Fruit fly (Drosophila melanogaster) whole organism, embryonic: ENCODE results near the gene CG8349.

Source experiments
- CG10267 ChIP-seq: fragments of 200-800 bp; sonication (Bioruptor generic); optimal IDR thresholded peaks from 2 replicates; lab custom pipeline; 2018; ENCODE audit warnings: missing biosample characterization, mild to moderate bottlenecking, missing genetic modification characterization, moderate library complexity
- CG11085 ChIP-seq: fragments of 200-800 bp; sonication (Bioruptor generic); IDR thresholded peaks from 2 replicates; pipeline ENCODE4 v1.3.6; 2022; ENCODE audit warnings: missing biosample characterization, missing genetic modification characterization
- CG11398 ChIP-seq: fragments of 200-800 bp; sonication (Bioruptor generic); optimal IDR thresholded peaks from 2 replicates; lab custom pipeline; 2016; ENCODE audit warnings: missing biosample characterization, missing genetic modification characterization
- CG12659 ChIP-seq: fragments of 200-800 bp; sonication (Bioruptor generic); optimal IDR thresholded peaks from 3 replicates; lab custom pipeline; 2017; ENCODE audit warnings: mild to moderate bottlenecking, missing biosample characterization, missing genetic modification reagents, missing genetic modification characterization
- CG12769 ChIP-seq: fragments of 200-800 bp; sonication (Bioruptor generic); optimal IDR thresholded peaks from 2 replicates; lab custom pipeline; 2019; ENCODE audit warnings: missing biosample characterization, mild to moderate bottlenecking, missing genetic modification characterization, moderate library complexity
- CG13287 ChIP-seq: fragments of 200-800 bp; sonication (Bioruptor generic); IDR thresholded peaks from 2 replicates; pipeline ENCODE4 v1.3.6; 2022; ENCODE audit warnings: missing biosample characterization, missing genetic modification characterization; ENCODE audit not compliant: partially characterized antibody
- CG15011 ChIP-seq: fragments of 200-800 bp; sonication (Bioruptor generic); optimal IDR thresholded peaks from 3 replicates; lab custom pipeline; 2018; ENCODE audit warnings: missing biosample characterization, mild to moderate bottlenecking, missing genetic modification characterization
- CG15073 ChIP-seq: fragments of 200-800 bp; sonication (Bioruptor generic); optimal IDR thresholded peaks from 2 replicates; lab custom pipeline; 2016; ENCODE audit warnings: missing biosample characterization, missing genetic modification characterization
- CG15696 ChIP-seq: fragments of 200-800 bp; sonication (Bioruptor generic); optimal IDR thresholded peaks from 2 replicates; lab custom pipeline; 2019; ENCODE audit warnings: missing biosample characterization, mild to moderate bottlenecking, missing genetic modification characterization, moderate library complexity
- CG1647 ChIP-seq: fragments of 200-800 bp; sonication (Bioruptor generic); optimal IDR thresholded peaks from 3 replicates; lab custom pipeline; 2016; ENCODE audit warnings: missing biosample characterization, missing genetic modification characterization
- CG16779 ChIP-seq: fragments of 200-800 bp; sonication (Bioruptor generic); IDR thresholded peaks from 2 replicates; pipeline ENCODE4 v1.3.6; 2022; ENCODE audit warnings: missing biosample characterization, missing genetic modification characterization
- CG2116 ChIP-seq: fragments of 200-800 bp; sonication (Bioruptor generic); optimal IDR thresholded peaks from 3 replicates; lab custom pipeline; 2018; ENCODE audit warnings: missing biosample characterization, mild to moderate bottlenecking, missing genetic modification characterization
- CG31365 ChIP-seq: fragments of 200-800 bp; sonication (Bioruptor generic); optimal IDR thresholded peaks from 2 replicates; lab custom pipeline; 2018; ENCODE audit warnings: missing biosample characterization, mild to moderate bottlenecking, missing genetic modification characterization
- CG31441 ChIP-seq: fragments of 200-800 bp; sonication (Bioruptor generic); IDR thresholded peaks from 2 replicates; pipeline ENCODE4 v1.3.6; 2022; ENCODE audit warnings: missing biosample characterization, missing genetic modification characterization
- CG34422 ChIP-seq: fragments of 200-800 bp; sonication (Bioruptor generic); IDR thresholded peaks from 3 replicates; pipeline ENCODE4 v1.3.6; 2022; ENCODE audit warnings: missing biosample characterization, missing genetic modification characterization
- CG4360 ChIP-seq: fragments of 200-800 bp; sonication (Bioruptor generic); IDR thresholded peaks from 2 replicates; pipeline ENCODE4 v1.3.6; 2022; ENCODE audit warnings: missing biosample characterization, missing genetic modification characterization
- CG6689 ChIP-seq: fragments of 200-800 bp; sonication (Bioruptor generic); IDR thresholded peaks from 2 replicates; pipeline ENCODE4 v1.3.6; 2022; ENCODE audit warnings: missing biosample characterization, missing genetic modification characterization
- CG9215 ChIP-seq: fragments of 200-800 bp; sonication (Bioruptor generic); IDR thresholded peaks from 2 replicates; pipeline ENCODE4 v1.3.6; 2022; ENCODE audit warnings: missing biosample characterization, missing genetic modification characterization
- Chrac-16 ChIP-seq: fragments of 200-800 bp; sonication (Bioruptor generic); optimal IDR thresholded peaks from 3 replicates; lab custom pipeline; 2016; ENCODE audit warnings: missing biosample characterization, missing genetic modification characterization
- Dll ChIP-seq: fragments of 200-800 bp; sonication (Bioruptor generic); IDR thresholded peaks from 4 replicates; pipeline ENCODE4 v1.3.6; 2022; ENCODE audit warnings: missing biosample characterization, missing genetic modification characterization; ENCODE audit not compliant: partially characterized antibody
- Dp ChIP-seq: fragments of 200-800 bp; sonication (Bioruptor generic); optimal IDR thresholded peaks from 2 replicates; lab custom pipeline; 2018; ENCODE audit warnings: missing biosample characterization, mild to moderate bottlenecking, missing genetic modification characterization, moderate library complexity
- Dref ChIP-seq: fragments of 200-800 bp; sonication (Bioruptor generic); IDR thresholded peaks from 2 replicates; pipeline ENCODE4 v1.3.6; 2022; ENCODE audit warnings: missing biosample characterization, missing genetic modification characterization
- E2f2 ChIP-seq: fragments of 200-800 bp; sonication (Bioruptor generic); IDR thresholded peaks from 2 replicates; pipeline ENCODE4 v1.3.6; 2022; ENCODE audit warnings: missing biosample characterization, missing genetic modification characterization
- GATAe ChIP-seq: fragments of 200-800 bp; sonication (Bioruptor generic); conservative IDR thresholded peaks from 2 replicates; pipeline ENCODE4 v1.3.6; 2022; ENCODE audit warnings: missing biosample characterization, missing genetic modification characterization
- HLH4C ChIP-seq: fragments of 200-800 bp; sonication (Bioruptor generic); IDR thresholded peaks from 3 replicates; pipeline ENCODE4 v1.3.6; 2022; ENCODE audit warnings: missing biosample characterization, missing genetic modification characterization; ENCODE audit not compliant: partially characterized antibody
- HmgD ChIP-seq: fragments of 200-800 bp; sonication (Bioruptor generic); optimal IDR thresholded peaks from 3 replicates; lab custom pipeline; 2016; ENCODE audit warnings: missing biosample characterization, missing genetic modification characterization
- MBD-R2 ChIP-seq: fragments of 200-800 bp; sonication (Bioruptor generic); IDR thresholded peaks from 2 replicates; pipeline ENCODE4 v1.3.6; 2022; ENCODE audit warnings: missing biosample characterization, missing genetic modification characterization
- MTF-1 ChIP-seq: fragments of 200-800 bp; sonication (Bioruptor generic); optimal IDR thresholded peaks from 2 replicates; lab custom pipeline; 2018; ENCODE audit warnings: missing biosample characterization, mild to moderate bottlenecking, missing genetic modification characterization, borderline replicate concordance
- Myb ChIP-seq: fragments of 200-800 bp; sonication (Bioruptor generic); optimal IDR thresholded peaks from 2 replicates; lab custom pipeline; 2016; ENCODE audit warnings: missing biosample characterization, missing genetic modification characterization
- PHDP ChIP-seq: fragments of 200-800 bp; sonication (Bioruptor generic); optimal IDR thresholded peaks from 3 replicates; lab custom pipeline; 2018; ENCODE audit warnings: missing biosample characterization, mild to moderate bottlenecking, missing genetic modification characterization, moderate library complexity
- Scr ChIP-seq: fragments of 200-800 bp; sonication (Bioruptor generic); IDR thresholded peaks from 2 replicates; pipeline ENCODE4 v1.3.6; 2022; ENCODE audit warnings: missing biosample characterization, missing genetic modification characterization; ENCODE audit not compliant: partially characterized antibody
- Tbp ChIP-seq: fragments of >200 bp; optimal IDR thresholded peaks from 2 replicates; lab custom pipeline; 2018; ENCODE audit warnings: missing biosample characterization, missing genetic modification characterization
- amos ChIP-seq: fragments of 200-800 bp; sonication (Bioruptor generic); IDR thresholded peaks from 2 replicates; pipeline ENCODE4 v1.3.6; 2022; ENCODE audit warnings: missing biosample characterization, missing genetic modification characterization; ENCODE audit not compliant: partially characterized antibody
- ara ChIP-seq: fragments of 200-800 bp; sonication (Bioruptor generic); IDR thresholded peaks from 2 replicates; pipeline ENCODE4 v1.3.6; 2022; ENCODE audit warnings: missing biosample characterization, missing genetic modification characterization
- ash1 ChIP-seq: fragments of 200-800 bp; sonication (Bioruptor generic); optimal IDR thresholded peaks from 2 replicates; lab custom pipeline; 2018; ENCODE audit warnings: missing biosample characterization, mild to moderate bottlenecking, missing genetic modification characterization
- bab2 ChIP-seq: fragments of 200-800 bp; sonication (Bioruptor generic); optimal IDR thresholded peaks from 2 replicates; lab custom pipeline; 2016; ENCODE audit warnings: missing biosample characterization, missing genetic modification characterization
- danr ChIP-seq: fragments of 200-800 bp; sonication (Bioruptor generic); IDR thresholded peaks from 2 replicates; pipeline ENCODE4 v1.3.6; 2022; ENCODE audit warnings: missing biosample characterization, missing genetic modification characterization
- dati ChIP-seq: fragments of 200-800 bp; sonication (Bioruptor generic); IDR thresholded peaks from 2 replicates; pipeline ENCODE4 v1.3.6; 2022; ENCODE audit warnings: missing biosample characterization, missing genetic modification characterization
- dysf ChIP-seq: fragments of 200-800 bp; sonication (Bioruptor generic); IDR thresholded peaks from 3 replicates; pipeline ENCODE4 v1.3.6; 2022; ENCODE audit warnings: missing biosample characterization, missing genetic modification characterization
- gfzf ChIP-seq: fragments of 200-800 bp; sonication (Bioruptor generic); optimal IDR thresholded peaks from 2 replicates; lab custom pipeline; 2016; ENCODE audit warnings: missing biosample characterization, mild to moderate bottlenecking, missing genetic modification characterization, moderate library complexity
- hth ChIP-seq: fragments of >200 bp; optimal IDR thresholded peaks from 2 replicates; lab custom pipeline; 2017; ENCODE audit warnings: inconsistent platforms
- ind ChIP-seq: fragments of 200-800 bp; sonication (Bioruptor generic); optimal IDR thresholded peaks from 3 replicates; lab custom pipeline; 2016; ENCODE audit warnings: missing biosample characterization, missing genetic modification characterization
- mld ChIP-seq: fragments of 200-800 bp; sonication (Bioruptor generic); IDR thresholded peaks from 3 replicates; pipeline ENCODE4 v1.3.6; 2022; ENCODE audit warnings: missing biosample characterization, missing genetic modification characterization; ENCODE audit not compliant: partially characterized antibody
- nerfin-1 ChIP-seq: fragments of 200-800 bp; sonication (Bioruptor generic); optimal IDR thresholded peaks from 3 replicates; lab custom pipeline; 2019; ENCODE audit warnings: missing biosample characterization, mild to moderate bottlenecking, missing genetic modification characterization, moderate library complexity
- onecut ChIP-seq: fragments of 200-800 bp; sonication (Bioruptor generic); IDR thresholded peaks from 2 replicates; pipeline ENCODE4 v1.3.6; 2022; ENCODE audit warnings: missing biosample characterization, missing genetic modification characterization
- ranshi ChIP-seq: fragments of 200-800 bp; sonication (Bioruptor generic); IDR thresholded peaks from 2 replicates; pipeline ENCODE4 v1.3.6; 2022; ENCODE audit warnings: missing biosample characterization, missing genetic modification characterization
- ro ChIP-seq: fragments of 200-800 bp; sonication (Bioruptor generic); IDR thresholded peaks from 2 replicates; pipeline ENCODE4 v1.3.6; 2022; ENCODE audit warnings: missing biosample characterization, missing genetic modification characterization
- row ChIP-seq: fragments of 200-800 bp; sonication (Bioruptor generic); IDR thresholded peaks from 3 replicates; pipeline ENCODE4 v1.3.6; 2022; ENCODE audit warnings: missing biosample characterization, missing genetic modification characterization
- shn ChIP-seq: fragments of 200-800 bp; sonication (Bioruptor generic); optimal IDR thresholded peaks from 3 replicates; lab custom pipeline; 2016; ENCODE audit warnings: missing biosample characterization, missing genetic modification characterization
- vnd ChIP-seq: fragments of 200-800 bp; sonication (Bioruptor generic); IDR thresholded peaks from 3 replicates; pipeline ENCODE4 v1.3.6; 2022; ENCODE audit warnings: missing biosample characterization, missing genetic modification characterization; ENCODE audit not compliant: partially characterized antibody

CG8349 gene

dm6 chr2L:8196757-8197530 lies 18.8 kb upstream of the CG8349 start, which contains the start of the genes CG8475 and CG8460 (continued):
- TF ChIP-seq bab2 (GFP tag; lab: Kevin White, UChicago): no peak
- TF ChIP-seq Dll: peak; percentile 45; the same call in 1 of the 4 replicates
- no peak for TF ChIP-seq dati (GFP tag; lab: Robert Waterston, UW)
- TF ChIP-seq CG15073 (GFP tag; lab: Kevin White, UChicago): no peak
- peak; percentile 51; the same call in 1 of the 2 replicates for TF ChIP-seq MBD-R2
- TF ChIP-seq ro (GFP tag; lab: Robert Waterston, UW): no peak
- no peak for TF ChIP-seq CG11398 (GFP tag; lab: Kevin White, UChicago)
- TF ChIP-seq row (GFP tag; lab: Robert Waterston, UW): 0 out of 3 replicates have a peak, but pooled peaks have one; percentile 20
- TF ChIP-seq HLH4C (GFP tag; lab: Robert Waterston, UW): peak; percentile 47; the same call in 2 of the 3 replicates
- TF ChIP-seq PHDP (tag; lab: Kevin White, UChicago): no peak
- TF ChIP-seq shn (GFP tag; lab: Kevin White, UChicago): no peak
- TF ChIP-seq CG34422: peak; percentile 78; the same call in 1 of the 3 replicates
- TF ChIP-seq ash1: no peak
- no peak for TF ChIP-seq CG12659 (GFP tag; lab: Kevin White, UChicago)
- TF ChIP-seq CG15696 (tag; lab: Kevin White, UChicago): no peak
- no peak for TF ChIP-seq danr (GFP tag; lab: Robert Waterston, UW)
- peak; percentile 66 for TF ChIP-seq CG13287 (GFP tag; lab: Robert Waterston, UW)
- no peak for TF ChIP-seq CG11085
- no peak for TF ChIP-seq CG12769 (tag; lab: Kevin White, UChicago)
- TF ChIP-seq CG31441 (GFP tag; lab: Robert Waterston, UW): no peak
- TF ChIP-seq CG9215 (GFP tag; lab: Robert Waterston, UW): peak; percentile 69
- TF ChIP-seq ind (GFP tag; lab: Kevin White, UChicago): no peak
- peak; percentile 51 for TF ChIP-seq onecut
- TF ChIP-seq mld: no peak
- no peak for TF ChIP-seq dysf (GFP tag; lab: Robert Waterston, UW)
- TF ChIP-seq CG10267 (tag; lab: Kevin White, UChicago): peak; percentile 48
- peak; percentile 91 for TF ChIP-seq Dp
- no peak for TF ChIP-seq hth
- no peak for TF ChIP-seq MTF-1 (GFP tag; lab: Kevin White, UChicago)
- TF ChIP-seq CG16779 (GFP tag; lab: Robert Waterston, UW): no peak
- no peak for TF ChIP-seq Tbp (GFP tag; lab: Kevin White, UChicago)
- no peak for TF ChIP-seq GATAe (GFP tag; lab: Robert Waterston, UW)
- TF ChIP-seq CG6689 (GFP tag; lab: Robert Waterston, UW): no peak
- TF ChIP-seq Scr (GFP tag; lab: Robert Waterston, UW): peak; percentile 41
- no peak for TF ChIP-seq CG1647
- peak; percentile 35; the same call in 1 of the 2 replicates for TF ChIP-seq amos (GFP tag; lab: Robert Waterston, UW)
- peak; percentile 50 for TF ChIP-seq CG2116 (GFP tag; lab: Kevin White, UChicago)
- no peak for TF ChIP-seq CG15011 (GFP tag; lab: Kevin White, UChicago)
- TF ChIP-seq E2f2 (GFP tag; lab: Robert Waterston, UW): peak; percentile 94
- no peak for TF ChIP-seq HmgD (GFP tag; lab: Kevin White, UChicago)
- no peak for TF ChIP-seq ara (GFP tag; lab: Robert Waterston, UW)
- TF ChIP-seq vnd: no peak
- TF ChIP-seq ranshi (GFP tag; lab: Robert Waterston, UW): peak; percentile 75
- no peak for TF ChIP-seq Myb (GFP tag; lab: Kevin White, UChicago)
- no peak for TF ChIP-seq CG4360
- no peak for TF ChIP-seq Chrac-16 (GFP tag; lab: Kevin White, UChicago)
- TF ChIP-seq nerfin-1 (tag; lab: Kevin White, UChicago): no peak
- peak; percentile 73 for TF ChIP-seq Dref (GFP tag; lab: Robert Waterston, UW)
- TF ChIP-seq CG31365 (tag; lab: Kevin White, UChicago): no peak
- peak; percentile 54 for TF ChIP-seq gfzf (GFP tag; lab: Kevin White, UChicago)
